Worm (Caenorhabditis elegans): ENCODE data around the gene F31E3.2.

ce11 chrIII:6968080-6968639 lies 5.6 kb upstream of the F31E3.2 start, which contains the start of gene panl-2:
- TF ChIP-seq blmp-1 (tag; optimal IDR thresholded peaks at IDR 0.05; ENCODE audit: insufficient read depth) (no peak), egl-27 (tag; optimal IDR thresholded peaks at IDR 0.05) (no peak), nhr-23 (tag; optimal IDR thresholded peaks at IDR 0.05) (no peak), ama-1 (optimal IDR thresholded peaks at IDR 0.05) (no peak), lin-39 (tag; optimal IDR thresholded peaks at IDR 0.05) (no peak), elt-1 (tag; optimal IDR thresholded peaks at IDR 0.05) (no peak), nhr-12 (tag; optimal IDR thresholded peaks at IDR 0.05) (no peak), dmd-4 (tag; optimal IDR thresholded peaks at IDR 0.05) (no peak), mab-5 (tag; optimal IDR thresholded peaks at IDR 0.05) (no peak)

All from whole organism, L2 larva.